Worm (Caenorhabditis elegans) whole organism, dauer: Measurements from ENCODE around the gene ZK697.14.

Experiments
- unc-62 ChIP-seq: sonication (generic microtip); optimal IDR thresholded peaks from 2 replicates; lab custom pipeline; 2017; ENCODE audit warnings: missing biosample characterization, missing genetic modification reagents, missing genetic modification characterization

The ZK697.14 gene

DNA sequence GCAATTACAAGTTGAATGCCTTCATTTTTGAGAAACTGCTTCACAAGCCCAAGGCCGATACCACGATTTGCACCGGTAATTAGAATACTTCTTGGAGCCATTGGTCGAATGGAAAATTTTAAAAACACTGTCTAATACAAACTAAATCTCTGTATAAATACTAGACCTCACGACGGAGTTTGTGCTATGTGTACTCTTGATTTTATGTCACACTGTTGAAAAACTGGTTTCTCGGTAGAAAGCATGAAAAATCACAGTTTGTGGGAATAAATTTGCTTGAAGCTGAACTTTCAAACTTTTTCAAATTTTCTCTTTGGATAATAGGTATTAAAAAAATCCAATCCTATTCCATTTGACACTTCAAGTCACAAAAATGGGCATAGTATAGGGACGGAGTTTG lies at the start of gene ZK697.14:
TSS of gene ZK697.14 (minus strand) at position 101 of the 400 bp plus-strand sequence.
- TF ChIP-seq unc-62 (GFP tag; lab: Kevin White, UChicago), result no peak

DNA sequence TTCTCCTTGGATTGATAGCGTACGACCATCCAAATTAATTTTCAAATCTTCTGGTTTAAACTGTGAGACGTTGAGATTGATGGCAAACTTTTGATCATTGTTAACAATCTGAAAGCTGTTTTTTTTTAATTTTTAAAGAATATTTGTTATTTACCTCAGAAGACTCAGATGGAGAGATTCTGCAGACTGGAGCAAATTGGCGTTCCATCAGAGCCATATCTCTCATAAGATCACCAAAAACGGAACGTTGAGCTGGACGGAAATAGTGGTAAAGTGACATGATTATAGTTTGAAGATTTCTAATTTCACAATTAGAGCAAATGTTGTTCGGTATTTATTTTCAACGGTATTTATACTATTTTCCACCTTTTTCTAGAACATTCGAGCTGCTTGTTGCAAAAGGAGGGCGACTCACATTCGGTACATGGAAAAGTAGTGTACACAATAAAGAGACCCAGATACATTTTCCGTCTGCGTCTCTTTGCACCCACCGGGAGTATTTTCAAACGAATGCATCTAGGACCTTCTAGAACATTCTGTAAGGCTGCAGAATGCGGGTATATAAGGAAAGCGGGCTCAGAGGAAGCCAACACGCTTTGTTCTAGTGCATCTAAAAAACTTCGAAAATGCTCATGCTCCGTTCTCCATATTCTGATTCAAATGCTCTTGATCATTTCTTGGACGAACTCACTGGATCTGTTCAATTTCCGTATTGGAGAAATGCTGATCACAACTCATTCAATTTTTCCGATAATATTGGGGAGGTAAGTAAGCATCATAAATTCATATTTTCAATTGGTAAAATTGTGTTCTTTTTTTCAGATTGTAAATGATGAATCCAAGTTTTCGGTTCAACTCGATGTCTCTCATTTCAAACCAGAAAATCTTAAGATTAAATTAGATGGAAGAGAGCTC lies 49.4 kb upstream of the ZK697.14 start, which contains the start of the genes hsp-16.2 and hsp-16.41:
TSS of gene hsp-16.2 (minus strand) at position 313 of the 915 bp plus-strand sequence.
TSS of gene hsp-16.41 (plus strand) at position 534 of the 915 bp plus-strand sequence.
- no peak for TF ChIP-seq unc-62 (GFP tag; lab: Kevin White, UChicago)

DNA sequence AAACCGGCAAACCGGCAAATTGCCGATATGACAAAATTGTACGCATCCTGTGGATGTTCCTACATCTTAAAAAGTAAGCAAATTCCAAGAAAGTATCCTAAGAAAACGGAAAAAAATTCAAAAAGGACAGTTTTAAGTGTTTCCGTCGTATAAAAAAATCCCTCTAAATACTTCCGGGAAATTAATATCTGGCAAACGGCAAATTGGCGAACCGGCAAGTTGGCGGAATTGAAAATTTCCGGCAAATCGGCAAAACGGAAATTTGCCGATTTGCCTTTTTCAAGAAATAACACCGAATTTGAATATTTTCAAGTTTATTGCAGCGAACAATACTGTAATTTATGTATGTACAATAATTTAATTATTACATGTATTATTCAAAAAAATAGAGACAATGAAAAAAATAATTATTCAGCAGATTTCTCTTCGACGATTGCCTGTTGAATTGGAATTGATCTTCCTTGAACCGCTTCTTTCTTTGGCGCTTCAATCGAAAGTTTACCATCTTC lies 48.6 kb upstream of the ZK697.14 start:
- no peak for TF ChIP-seq unc-62 (GFP tag; lab: Kevin White, UChicago)

DNA sequence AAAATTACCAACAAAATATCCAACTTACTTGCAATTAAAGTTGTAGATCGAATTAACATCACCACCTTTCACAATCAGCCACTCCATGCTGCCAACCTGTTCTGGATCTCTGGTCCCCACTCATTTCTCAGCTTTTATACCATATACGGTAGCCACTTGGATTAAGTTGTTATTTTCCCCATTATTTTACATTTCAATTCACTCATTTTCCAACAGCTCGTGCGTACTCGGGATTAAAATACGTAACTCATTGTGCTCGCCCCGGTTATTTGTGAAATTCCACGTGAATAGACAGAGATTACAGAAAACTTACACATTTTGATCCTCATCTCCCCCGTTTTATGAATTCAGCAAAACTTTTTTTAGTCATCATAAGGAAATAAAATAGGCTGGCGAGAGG lies 47.6 kb upstream of the ZK697.14 start, which contains the start of gene srt-41:
TSS of gene srt-41 (minus strand) at position 101 of the 400 bp plus-strand sequence.
- no peak for TF ChIP-seq unc-62 (GFP tag; lab: Kevin White, UChicago)

DNA sequence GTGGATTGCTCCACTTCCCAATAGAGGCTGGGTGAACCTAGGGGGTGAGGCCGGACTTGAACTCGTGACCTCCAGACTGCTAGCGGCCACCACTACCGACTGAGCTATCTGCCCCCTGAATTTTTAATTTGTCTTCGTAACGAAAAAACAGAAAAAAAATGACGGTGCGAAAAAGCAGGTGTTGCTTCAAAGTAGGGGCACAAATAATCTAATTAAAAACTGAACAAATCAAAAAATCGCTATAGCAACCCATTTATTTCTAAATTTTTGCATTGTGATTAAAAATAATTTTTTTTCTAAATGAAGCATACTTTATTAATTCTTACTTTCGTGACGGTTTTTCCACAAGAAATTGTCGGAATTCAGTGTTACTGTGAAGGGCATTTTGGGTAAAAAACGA lies 42.4 kb upstream of the ZK697.14 start, which contains the start of gene F36H9.10:
TSS of gene F36H9.10 (plus strand) at position 301 of the 400 bp plus-strand sequence.
- TF ChIP-seq unc-62 (GFP tag; lab: Kevin White, UChicago), result no peak

DNA sequence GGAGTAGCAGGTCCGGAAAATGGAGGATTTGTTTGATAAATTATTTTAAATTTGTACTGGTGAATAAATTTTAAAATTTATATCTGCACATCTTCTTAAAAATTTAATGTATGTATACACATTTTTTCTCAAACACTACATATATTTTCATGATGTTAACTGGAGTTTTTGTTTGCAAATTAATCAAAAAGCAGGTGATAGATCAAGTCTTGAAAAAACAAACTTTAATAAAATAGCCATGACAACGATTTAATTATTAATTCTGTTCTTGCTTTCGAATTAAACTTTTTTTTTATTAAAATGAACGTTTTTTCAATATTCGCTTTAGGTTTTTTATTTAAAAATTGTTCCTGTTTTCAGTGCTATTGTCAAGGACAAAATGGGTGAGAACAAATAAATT lies 38.7 kb upstream of the ZK697.14 start, which contains the start of gene F36H9.1:
TSS of gene F36H9.1 (plus strand) at position 301 of the 400 bp plus-strand sequence.
- TF ChIP-seq unc-62 (GFP tag; lab: Kevin White, UChicago), result no peak

DNA sequence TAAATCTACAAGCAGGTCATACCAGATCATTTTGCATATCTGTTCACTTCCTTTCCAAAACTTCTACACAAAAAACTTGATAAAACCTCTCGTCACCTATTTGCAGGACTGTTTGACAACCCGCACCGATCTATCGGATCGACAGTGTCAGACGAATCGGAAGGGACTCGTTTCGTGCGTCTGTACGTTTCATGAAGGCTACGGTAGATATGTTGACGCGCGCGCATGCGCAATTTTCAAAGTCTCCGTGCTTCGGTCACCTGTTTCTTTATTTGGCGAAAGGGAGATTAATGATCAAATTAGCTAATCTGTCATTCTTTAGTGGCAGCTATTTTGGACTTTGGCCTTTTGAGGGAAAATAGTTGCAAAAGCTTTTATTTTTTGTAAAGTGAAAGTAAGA lies 34.0 kb upstream of the ZK697.14 start:
- no peak for TF ChIP-seq unc-62 (GFP tag; lab: Kevin White, UChicago)

DNA sequence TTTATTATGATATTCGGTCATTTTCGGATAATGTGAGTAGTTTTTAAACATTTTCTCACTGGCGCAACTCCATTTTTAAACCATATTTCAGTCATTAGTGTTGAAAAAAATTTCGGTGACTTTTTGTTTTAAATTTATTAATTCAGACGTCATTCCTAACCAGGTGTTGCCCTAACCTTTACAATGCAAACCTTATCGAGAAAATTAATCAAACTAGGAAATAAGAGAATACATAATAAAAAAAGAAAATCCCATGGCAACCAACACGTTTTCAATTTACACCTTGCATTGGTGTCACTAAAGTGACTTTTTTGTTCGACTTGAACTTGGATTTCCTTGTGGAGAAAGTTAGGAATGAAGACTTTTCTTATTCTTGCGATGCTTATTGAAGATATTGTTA lies 32.7 kb upstream of the ZK697.14 start, which contains the start of gene F36H9.2:
TSS of gene F36H9.2 (plus strand) at position 301 of the 400 bp plus-strand sequence.
- no peak for TF ChIP-seq unc-62 (GFP tag; lab: Kevin White, UChicago)

DNA sequence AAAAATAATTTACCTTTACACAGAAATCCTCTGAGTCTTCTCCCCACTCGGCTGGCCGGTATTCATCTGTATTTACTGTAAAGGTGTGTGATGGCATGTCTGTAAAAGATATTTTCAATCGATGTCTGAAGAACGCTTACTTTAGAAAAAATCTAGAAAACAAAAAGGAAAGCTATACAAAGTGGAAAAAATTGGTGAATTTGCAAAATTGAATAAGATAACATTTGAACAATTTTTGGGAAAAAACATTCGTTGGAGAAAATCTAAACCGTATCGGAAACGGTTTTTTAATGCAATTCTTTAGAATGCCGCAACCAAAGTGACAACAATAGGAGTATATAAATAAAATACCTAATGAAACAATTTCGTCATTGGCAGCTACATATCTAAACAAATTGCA lies 26.4 kb upstream of the ZK697.14 start, which contains the start of gene F36H9.5:
TSS of gene F36H9.5 (minus strand) at position 101 of the 400 bp plus-strand sequence.
- no peak for TF ChIP-seq unc-62 (GFP tag; lab: Kevin White, UChicago)

DNA sequence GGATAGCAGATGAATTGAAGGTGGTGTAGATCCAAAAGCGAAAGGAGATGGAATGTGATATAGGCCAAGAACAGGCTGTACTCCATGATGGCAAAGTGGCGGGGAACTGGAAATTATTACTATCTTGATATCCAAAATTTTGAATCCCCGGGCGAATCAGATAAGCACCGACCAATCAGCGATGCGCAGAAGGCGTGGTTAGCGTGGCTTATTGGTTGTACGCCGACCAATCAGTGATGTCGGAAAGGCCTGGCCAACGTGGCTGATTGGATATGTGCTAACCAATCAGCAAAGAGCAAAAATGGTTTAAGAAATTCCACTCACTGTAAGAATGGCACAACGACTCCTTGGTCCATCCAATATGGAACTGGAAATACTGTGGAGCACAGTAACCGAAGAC lies 24.5 kb upstream of the ZK697.14 start:
- no peak for TF ChIP-seq unc-62 (GFP tag; lab: Kevin White, UChicago)

DNA sequence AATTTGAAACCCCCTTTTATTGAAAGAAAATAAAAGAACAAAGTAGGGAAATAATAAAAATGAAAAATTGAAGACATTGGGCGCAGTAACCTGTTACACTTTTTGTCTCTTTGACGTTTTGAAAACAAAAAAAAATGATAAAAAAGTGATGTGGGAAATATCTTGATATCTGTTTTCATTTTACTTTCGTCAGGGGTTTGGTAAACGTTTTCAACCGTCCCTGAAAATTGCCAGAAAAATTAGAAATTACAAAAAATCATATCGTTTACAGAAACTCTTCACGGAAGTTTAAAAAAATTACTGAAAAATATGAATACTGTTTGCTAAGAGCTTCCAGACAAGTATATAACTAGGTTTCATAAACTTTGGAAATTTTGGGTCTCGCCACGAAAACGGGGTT lies 23.6 kb upstream of the ZK697.14 start, which contains the start of gene F36H9.4:
TSS of gene F36H9.4 (minus strand) at position 101 of the 400 bp plus-strand sequence.
- no peak for TF ChIP-seq unc-62 (GFP tag; lab: Kevin White, UChicago)

DNA sequence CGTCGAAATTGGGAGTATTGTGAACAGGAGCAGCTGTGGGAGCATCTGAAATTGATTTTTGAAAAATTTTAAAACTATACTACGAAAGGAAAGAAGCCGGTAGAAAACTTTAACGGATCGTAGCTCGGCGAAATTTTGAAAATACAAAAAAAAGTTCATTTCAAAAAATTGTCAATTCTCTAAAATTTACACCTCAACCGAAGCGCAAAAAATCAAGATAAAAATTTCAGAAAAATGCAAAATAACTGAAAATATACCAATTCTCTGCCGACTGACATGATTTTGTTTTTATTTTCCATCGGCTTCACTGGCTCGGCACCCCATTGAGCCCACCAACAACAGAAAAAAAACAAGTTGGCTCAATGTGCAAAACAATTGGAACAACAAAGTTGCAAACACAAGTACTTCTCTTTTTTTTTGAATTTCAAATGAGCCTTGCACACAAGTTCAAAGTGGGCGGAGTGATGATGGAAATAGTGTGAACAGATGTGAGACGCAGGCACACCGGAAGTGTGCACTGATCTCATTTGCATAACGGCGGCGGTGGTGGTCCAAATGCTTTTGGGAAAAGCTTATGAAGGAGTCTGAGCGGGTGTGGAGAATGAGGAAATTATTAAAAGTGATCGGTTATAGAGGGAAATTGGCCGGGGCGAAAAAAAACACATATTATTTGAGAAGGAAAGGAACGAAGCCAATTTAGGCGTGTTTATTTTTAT lies 19.5 kb upstream of the ZK697.14 start, which contains the start of gene F36H9.7:
TSS of gene F36H9.7 (minus strand) at position 51 of the 716 bp plus-strand sequence.
- no peak for TF ChIP-seq unc-62 (GFP tag; lab: Kevin White, UChicago)

DNA sequence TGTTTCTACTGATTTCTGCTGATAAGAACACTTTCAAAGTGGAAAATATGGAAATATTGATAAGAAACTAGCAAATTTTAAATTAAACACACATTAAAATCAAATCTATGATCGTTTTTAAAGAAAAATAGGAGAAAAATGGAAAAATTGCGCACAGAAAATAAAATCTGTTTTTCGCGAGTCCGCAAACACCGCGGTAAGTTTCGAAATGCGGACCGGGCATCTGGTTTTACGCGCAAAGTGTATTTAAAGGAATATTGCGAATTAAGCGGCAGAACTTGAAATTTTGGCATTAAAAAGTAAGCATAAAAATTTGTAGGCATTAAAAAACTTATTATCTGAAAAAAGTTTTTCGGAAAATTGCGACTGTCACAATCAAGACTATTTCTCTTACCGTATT lies 17.6 kb upstream of the ZK697.14 start:
- TF ChIP-seq unc-62 (GFP tag; lab: Kevin White, UChicago), result no peak

DNA sequence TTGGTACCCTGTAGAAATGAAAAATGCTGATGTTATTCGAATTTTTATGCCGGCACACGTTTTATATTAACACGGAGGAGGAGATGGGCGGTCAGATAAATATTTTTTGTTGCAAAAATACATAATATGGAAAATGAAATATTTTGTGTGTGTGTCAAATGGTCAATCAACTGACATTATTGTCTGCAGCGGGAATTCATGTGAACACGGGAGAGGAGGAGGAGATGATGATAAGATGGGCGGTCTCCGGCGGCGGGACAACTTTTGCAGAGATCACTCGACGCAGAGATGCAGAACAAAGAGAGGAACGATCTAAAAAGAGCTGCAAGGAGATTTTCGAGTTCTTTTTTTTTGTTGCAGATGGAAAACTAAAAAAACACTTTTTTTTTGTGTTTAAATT lies 16.2 kb upstream of the ZK697.14 start, which contains the start of gene dhs-13:
TSS of gene dhs-13 (minus strand) at position 8 of the 400 bp plus-strand sequence.
- no peak for TF ChIP-seq unc-62 (GFP tag; lab: Kevin White, UChicago)

DNA sequence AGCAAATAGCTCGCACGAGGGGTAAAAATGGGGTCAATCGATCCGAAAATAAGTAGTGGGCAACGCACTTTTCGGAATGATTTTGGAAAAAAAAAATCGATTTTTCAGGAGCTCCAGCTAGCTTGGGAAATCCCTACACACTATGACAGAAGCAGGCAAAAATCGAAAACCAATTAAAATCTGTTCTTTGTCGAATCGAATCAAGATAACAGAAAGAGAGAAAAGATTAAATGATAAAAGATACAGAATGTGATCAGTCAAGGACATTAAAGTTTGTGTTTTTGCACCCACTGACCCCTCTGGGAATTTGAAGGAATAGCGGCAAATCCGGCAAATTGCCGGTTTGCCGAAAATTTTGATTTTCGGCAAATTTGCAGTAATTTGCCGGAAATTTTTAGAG lies 11.9 kb upstream of the ZK697.14 start:
- TF ChIP-seq unc-62 (GFP tag; lab: Kevin White, UChicago), result no peak
